Worm (Caenorhabditis elegans): ENCODE measurements around the gene fbxa-196.

DNA sequence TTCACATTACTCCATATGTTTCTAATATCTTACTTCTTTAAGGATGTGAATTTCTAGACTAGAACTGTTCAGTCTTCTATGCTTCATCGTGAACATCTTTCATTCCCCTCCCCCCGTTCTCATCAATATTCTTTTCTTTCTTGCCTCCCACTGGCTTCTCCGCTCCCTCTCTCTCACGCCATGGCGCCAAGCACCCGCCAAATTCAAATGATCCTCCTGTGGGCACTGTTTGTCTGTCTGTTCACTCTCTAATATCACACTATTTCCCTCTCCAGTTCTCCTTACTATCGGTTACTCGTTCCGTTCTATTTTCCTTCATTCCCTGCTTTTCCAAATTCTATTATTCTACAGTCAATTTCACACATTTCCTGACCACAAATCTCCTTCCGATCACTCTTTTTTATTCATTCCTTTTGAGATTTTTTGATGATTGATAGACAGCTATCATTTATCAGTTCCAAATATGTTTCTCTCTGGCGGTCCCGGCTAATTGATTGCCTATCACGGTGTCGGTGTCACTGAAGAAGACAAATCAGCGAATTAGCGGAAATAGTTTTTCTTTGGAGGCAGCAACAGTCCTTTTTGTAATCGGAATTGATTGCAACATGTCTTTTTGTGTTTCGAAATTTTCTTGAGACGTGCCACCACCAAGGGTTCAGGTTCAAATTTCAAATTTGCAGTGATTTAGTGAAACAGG lies 10.0 kb downstream of the fbxa-196 start:
- TF ChIP-seq klf-2 (GFP tag; conservative IDR thresholded peaks at IDR 0.05) (no peak), T22C8.4 (GFP tag; IDR thresholded peaks at IDR 0.05) (no peak), ref-1 (GFP tag; conservative IDR thresholded peaks at IDR 0.05) (no peak), flt-1 (GFP tag; IDR thresholded peaks at IDR 0.05) (no peak)
